Worm (Caenorhabditis elegans) whole organism, L1 larva: ENCODE data around the gene C43H6.4.

ENCODE experiments used
- C34B4.2 ChIP-seq: sonication (generic microtip); optimal IDR thresholded peaks from 2 replicates; lab custom pipeline; 2017; ENCODE audit warnings: mild to moderate bottlenecking, missing genetic modification characterization, missing compliant biosample characterization
- F16B12.6 ChIP-seq: fragments of 150-350 bp; optimal IDR thresholded peaks from 2 replicates; lab custom pipeline; 2014; ENCODE audit warnings: missing biosample characterization, missing genetic modification characterization
- Y116A8C.19 ChIP-seq: sonication (generic microtip); optimal IDR thresholded peaks from 2 replicates; lab custom pipeline; 2016; ENCODE audit warnings: missing compliant biosample characterization, missing genetic modification characterization, borderline replicate concordance
- alr-1 ChIP-seq: fragments of 200-800 bp; sonication (Bioruptor generic); optimal IDR thresholded peaks from 2 replicates; lab custom pipeline; 2018; ENCODE audit warnings: borderline replicate concordance, mild to moderate bottlenecking, missing genetic modification characterization, missing compliant biosample characterization
- ceh-63 ChIP-seq: fragments of 200-800 bp; sonication (Bioruptor generic); optimal IDR thresholded peaks from 2 replicates; lab custom pipeline; 2018; ENCODE audit warnings: mild to moderate bottlenecking, missing genetic modification characterization, missing compliant biosample characterization
- ceh-82 ChIP-seq, 3 experiments: fragments of 150-350 bp in 1 of 3; sonication (generic microtip) in 2 of 3; optimal IDR thresholded peaks; 2 replicates each; lab custom pipeline; 2014 to 2017; ENCODE audit warnings: missing biosample characterization in 3 of 3, missing genetic modification characterization in 3 of 3
- dsc-1 ChIP-seq: sonication (generic microtip); optimal IDR thresholded peaks from 2 replicates; lab custom pipeline; 2016; ENCODE audit warnings: mild to moderate bottlenecking, missing genetic modification characterization, missing compliant biosample characterization
- efl-1 ChIP-seq, 4 experiments: fragments of 150-350 bp; optimal IDR thresholded peaks in 3 of 4; peaks in 1 of 4; 1 replicate in 1 of 4; 2 replicates in 3 of 4; lab custom pipeline; 2014; ENCODE audit warnings: missing biosample characterization in 2 of 4, missing genetic modification characterization in 2 of 4, missing genetic modification reagents in 2 of 4
- elt-2 ChIP-seq: sonication (generic microtip); optimal IDR thresholded peaks from 2 replicates; lab custom pipeline; 2016; ENCODE audit warnings: missing genetic modification characterization, mild to moderate bottlenecking, inconsistent platforms, missing compliant biosample characterization, missing genetic modification reagents
- fkh-10 ChIP-seq: sonication (generic microtip); optimal IDR thresholded peaks from 2 replicates; lab custom pipeline; 2017; ENCODE audit warnings: missing biosample characterization, missing genetic modification reagents, missing genetic modification characterization
- hpl-2 ChIP-seq: fragments of 150-350 bp; optimal IDR thresholded peaks from 2 replicates; lab custom pipeline; 2014; ENCODE audit warnings: missing biosample characterization, missing genetic modification reagents, missing genetic modification characterization
- isw-1 ChIP-seq: fragments of 200-800 bp; sonication (Bioruptor generic); IDR thresholded peaks from 2 replicates; pipeline ENCODE4 v1.3.6; 2022; ENCODE audit warnings: missing genetic modification characterization, missing compliant biosample characterization
- jun-1 ChIP-seq: fragments of 150-350 bp; optimal IDR thresholded peaks from 2 replicates; lab custom pipeline; 2014; ENCODE audit warnings: missing biosample characterization, missing genetic modification reagents, missing genetic modification characterization
- lin-13 ChIP-seq: fragments of 150-350 bp; optimal IDR thresholded peaks from 2 replicates; lab custom pipeline; 2014; ENCODE audit warnings: missing biosample characterization, missing genetic modification reagents, missing genetic modification characterization
- lin-14 ChIP-seq: fragments of 200-800 bp; sonication (Bioruptor generic); optimal IDR thresholded peaks from 2 replicates; lab custom pipeline; 2018; ENCODE audit warnings: mild to moderate bottlenecking, missing genetic modification characterization, moderate library complexity, missing compliant biosample characterization
- lin-39 ChIP-seq: fragments of 150-350 bp; optimal IDR thresholded peaks from 2 replicates; lab custom pipeline; 2014; ENCODE audit warnings: missing biosample characterization, missing genetic modification reagents, missing genetic modification characterization
- lir-3 ChIP-seq: sonication (generic microtip); optimal IDR thresholded peaks from 2 replicates; lab custom pipeline; 2016; ENCODE audit warnings: mild to moderate bottlenecking, missing genetic modification characterization, moderate library complexity, missing compliant biosample characterization; ENCODE audit not compliant: poor library complexity
- mab-9 ChIP-seq: fragments of 200-800 bp; sonication (Bioruptor generic); IDR thresholded peaks from 2 replicates; pipeline ENCODE4 v1.3.6; 2022; ENCODE audit warnings: missing genetic modification reagents, missing genetic modification characterization, missing compliant biosample characterization
- mdl-1 ChIP-seq, 2 experiments: fragments of 150-350 bp; optimal IDR thresholded peaks; 2 replicates each; lab custom pipeline; 2014 to 2017; ENCODE audit warnings: missing biosample characterization in 2 of 2, missing genetic modification characterization in 2 of 2, inconsistent platforms in 1 of 2
- mep-1 ChIP-seq: fragments of 150-350 bp; optimal IDR thresholded peaks from 2 replicates; lab custom pipeline; 2014; ENCODE audit warnings: missing biosample characterization, missing genetic modification characterization
- nhr-19 ChIP-seq: fragments of 200-800 bp; sonication (Bioruptor generic); conservative IDR thresholded peaks from 2 replicates; pipeline ENCODE4 v1.3.6; 2022; ENCODE audit warnings: missing genetic modification characterization, missing compliant biosample characterization
- nhr-28 ChIP-seq: fragments of 150-350 bp; optimal IDR thresholded peaks from 2 replicates; lab custom pipeline; 2014; ENCODE audit warnings: missing biosample characterization, missing genetic modification characterization
- nhr-71 ChIP-seq: sonication (generic microtip); optimal IDR thresholded peaks from 2 replicates; lab custom pipeline; 2016; ENCODE audit warnings: mild to moderate bottlenecking, missing genetic modification characterization, moderate library complexity, missing compliant biosample characterization
- nhr-77 ChIP-seq: fragments of 150-350 bp; optimal IDR thresholded peaks from 2 replicates; lab custom pipeline; 2014; ENCODE audit warnings: missing biosample characterization, missing genetic modification characterization
- nhr-84 ChIP-seq: sonication (generic microtip); optimal IDR thresholded peaks from 2 replicates; lab custom pipeline; 2017; ENCODE audit warnings: missing biosample characterization, missing genetic modification characterization
- nhr-90 ChIP-seq: sonication (generic microtip); optimal IDR thresholded peaks from 2 replicates; lab custom pipeline; 2016; ENCODE audit warnings: mild to moderate bottlenecking, missing genetic modification characterization, missing compliant biosample characterization; ENCODE audit not compliant: poor library complexity
- rnt-1 ChIP-seq: sonication (generic microtip); optimal IDR thresholded peaks from 2 replicates; lab custom pipeline; 2016; ENCODE audit warnings: mild to moderate bottlenecking, missing genetic modification characterization, moderate library complexity, missing compliant biosample characterization
- unc-86 ChIP-seq: sonication (generic microtip); optimal IDR thresholded peaks from 2 replicates; lab custom pipeline; 2016; ENCODE audit warnings: missing genetic modification characterization, missing compliant biosample characterization
- zip-4 ChIP-seq: fragments of 200-800 bp; sonication (Bioruptor generic); optimal IDR thresholded peaks from 2 replicates; lab custom pipeline; 2018; ENCODE audit warnings: mild to moderate bottlenecking, missing genetic modification characterization, moderate library complexity, missing compliant biosample characterization

C43H6.4 gene

ce11 chrX:2446185-2446584 is 42.4 kb downstream of the C43H6.4 start:
- TF ChIP-seq mdl-1 (tag; optimal IDR thresholded peaks at IDR 0.05; lab: Kevin White, UChicago) = no peak
- no peak for TF ChIP-seq efl-1 (optimal IDR thresholded peaks at IDR 0.05; lab: Kevin White, UChicago)
- peak in 1 of 2 experiments; percentile 12 for TF ChIP-seq efl-1 (GFP tag; optimal IDR thresholded peaks at IDR 0.05 in 1 of 2; lab: Kevin White, UChicago)

- no peak for TF ChIP-seq nhr-84 (tag; lab: Kevin White, UChicago)
- no peak for TF ChIP-seq rnt-1 (tag; lab: Kevin White, UChicago)
- TF ChIP-seq lin-39 (tag; lab: Kevin White, UChicago) = no peak
- TF ChIP-seq lir-3 (tag; lab: Kevin White, UChicago) = no peak
- TF ChIP-seq hpl-2 (GFP tag; lab: Kevin White, UChicago) = no peak
- TF ChIP-seq nhr-77 (tag; lab: Kevin White, UChicago) = no peak
- no peak for TF ChIP-seq F16B12.6 (tag; lab: Kevin White, UChicago)
- TF ChIP-seq dsc-1 = no peak
- TF ChIP-seq nhr-19 (GFP tag; lab: Robert Waterston, UW) = no peak
- TF ChIP-seq lin-13 (GFP tag; lab: Kevin White, UChicago) = no peak
- TF ChIP-seq nhr-71 (tag; lab: Kevin White, UChicago) = no peak
- no peak for TF ChIP-seq alr-1 (tag; lab: Kevin White, UChicago)
- no peak for TF ChIP-seq ceh-63
- TF ChIP-seq, all 84 proteins: peak for 0
These were observed 43.4 kb downstream of the C43H6.4 start for ce11 chrX:2447214-2447613.

- TF ChIP-seq elt-2 (tag; lab: Kevin White, UChicago) (no peak), unc-86 (tag; lab: Kevin White, UChicago) (no peak), nhr-90 (tag; lab: Kevin White, UChicago) (no peak), zip-4 (no peak), lin-14 (GFP tag; lab: Kevin White, UChicago) (peak; percentile 12), mab-9 (no peak), nhr-28 (tag; lab: Kevin White, UChicago) (no peak)
These were observed 47.2 kb downstream of the C43H6.4 start for ce11 chrX:2450994-2451393.

- TF ChIP-seq mep-1 (tag; lab: Kevin White, UChicago) (no peak), nhr-71 (tag; lab: Kevin White, UChicago) (peak; percentile 24), rnt-1 (tag; lab: Kevin White, UChicago) (peak; percentile 53), ceh-82 (tag; optimal IDR thresholded peaks at IDR 0.05; lab: Kevin White, UChicago) (no peak), lin-14 (GFP tag; lab: Kevin White, UChicago) (peak; percentile 29)
These were observed 48.5 kb downstream of the C43H6.4 start for ce11 chrX:2452297-2452696.

ce11 chrX:2452716-2453115 is 48.9 kb downstream of the C43H6.4 start:
- TF ChIP-seq efl-1 (optimal IDR thresholded peaks at IDR 0.05; lab: Kevin White, UChicago) = no peak
- peak in 1 of 2 experiments; percentile 34 for TF ChIP-seq efl-1 (GFP tag; optimal IDR thresholded peaks at IDR 0.05 in 1 of 2; lab: Kevin White, UChicago)
- no peak for TF ChIP-seq isw-1 (GFP tag; lab: Robert Waterston, UW)
- TF ChIP-seq C34B4.2 (tag; lab: Kevin White, UChicago) = no peak
- TF ChIP-seq, all 84 proteins: peak for 1

- TF ChIP-seq jun-1 (tag; lab: Kevin White, UChicago) (no peak), isw-1 (GFP tag; lab: Robert Waterston, UW) (no peak), Y116A8C.19 (tag; lab: Kevin White, UChicago) (no peak), fkh-10 (GFP tag; lab: Kevin White, UChicago) (peak; percentile 44), lin-14 (GFP tag; lab: Kevin White, UChicago) (peak; percentile 28), ceh-82 (tag; optimal IDR thresholded peaks at IDR 0.05; lab: Kevin White, UChicago) (peak in 1 of 3 experiments; percentile 15)
These were observed 51.1 kb downstream of the C43H6.4 start for ce11 chrX:2454914-2455313.
